Fruit fly (Drosophila melanogaster) Kc167 (cell line): Measurements from ENCODE around the gene net.

Experiments used
- Myc ChIP-seq: fragments of >200 bp; optimal IDR thresholded peaks from 2 replicates; lab custom pipeline; 2017; ENCODE audit warnings: missing external identifiers
- Sin3A ChIP-seq: fragments of >200 bp; optimal IDR thresholded peaks from 2 replicates; lab custom pipeline; 2018; ENCODE audit warnings: missing external identifiers
- h ChIP-seq: fragments of >200 bp; optimal IDR thresholded peaks from 3 replicates; lab custom pipeline; 2018; ENCODE audit warnings: missing external identifiers
- insv ChIP-seq: fragments of >200 bp; optimal IDR thresholded peaks from 3 replicates; lab custom pipeline; 2018; ENCODE audit warnings: missing external identifiers
- psq ChIP-seq: fragments of >200 bp; optimal IDR thresholded peaks from 2 replicates; lab custom pipeline; 2017; ENCODE audit warnings: missing external identifiers
- ttk ChIP-seq: sonication (Bioruptor generic); optimal IDR thresholded peaks from 2 replicates; lab custom pipeline; 2017; ENCODE audit warnings: missing external identifiers

Gene net

DNA sequence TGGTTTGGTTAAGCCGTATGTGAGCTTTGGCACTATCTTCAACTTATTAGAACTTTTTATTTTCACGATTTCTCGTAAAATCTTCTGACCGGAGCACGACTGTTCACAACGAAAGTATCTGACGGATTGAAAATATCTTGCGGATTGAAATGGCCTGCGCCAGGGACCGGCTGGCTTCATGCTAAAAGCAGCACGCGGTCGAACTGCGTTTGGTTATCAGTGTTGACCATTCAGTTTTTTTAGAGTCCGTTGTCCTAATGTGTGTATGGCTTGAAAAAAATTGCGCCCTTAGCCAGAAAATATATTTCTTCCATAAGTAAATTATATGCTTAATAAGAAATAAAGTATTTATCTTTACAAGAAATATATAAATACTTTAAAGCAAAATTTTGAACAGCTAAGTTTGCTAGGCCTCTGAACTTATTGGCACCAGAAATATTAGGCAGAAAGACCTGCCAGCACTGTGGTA lies at the start of gene net:
Gene net (minus strand): TSS at position 133 of the 469 bp plus-strand sequence.
- TF ChIP-seq insv (no peak), Sin3A (no peak), ttk (lab: Kevin White, UChicago) (no peak), psq (lab: Kevin White, UChicago) (no peak), Myc (no peak), h (lab: Kevin White, UChicago) (no peak)

DNA sequence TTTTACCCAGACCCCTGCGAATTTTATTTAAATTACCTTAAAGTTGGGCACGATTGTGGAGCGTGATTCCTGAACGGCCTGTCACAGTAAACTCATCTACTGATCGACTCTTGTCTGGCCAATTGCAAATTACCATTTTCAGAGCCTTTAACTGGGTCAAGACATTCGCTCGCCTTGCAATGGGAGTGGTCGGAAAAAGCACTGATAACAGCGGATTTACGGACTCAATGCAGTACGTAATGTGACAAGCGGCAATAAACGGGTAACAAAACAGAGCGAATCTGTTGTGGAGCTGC lies 48.9 kb upstream of the net start:
- no peak for TF ChIP-seq insv
- no peak for TF ChIP-seq Sin3A
- no peak for TF ChIP-seq Myc
- TF ChIP-seq ttk (lab: Kevin White, UChicago): no peak
- TF ChIP-seq h (lab: Kevin White, UChicago): no peak
- TF ChIP-seq psq (lab: Kevin White, UChicago): no peak

DNA sequence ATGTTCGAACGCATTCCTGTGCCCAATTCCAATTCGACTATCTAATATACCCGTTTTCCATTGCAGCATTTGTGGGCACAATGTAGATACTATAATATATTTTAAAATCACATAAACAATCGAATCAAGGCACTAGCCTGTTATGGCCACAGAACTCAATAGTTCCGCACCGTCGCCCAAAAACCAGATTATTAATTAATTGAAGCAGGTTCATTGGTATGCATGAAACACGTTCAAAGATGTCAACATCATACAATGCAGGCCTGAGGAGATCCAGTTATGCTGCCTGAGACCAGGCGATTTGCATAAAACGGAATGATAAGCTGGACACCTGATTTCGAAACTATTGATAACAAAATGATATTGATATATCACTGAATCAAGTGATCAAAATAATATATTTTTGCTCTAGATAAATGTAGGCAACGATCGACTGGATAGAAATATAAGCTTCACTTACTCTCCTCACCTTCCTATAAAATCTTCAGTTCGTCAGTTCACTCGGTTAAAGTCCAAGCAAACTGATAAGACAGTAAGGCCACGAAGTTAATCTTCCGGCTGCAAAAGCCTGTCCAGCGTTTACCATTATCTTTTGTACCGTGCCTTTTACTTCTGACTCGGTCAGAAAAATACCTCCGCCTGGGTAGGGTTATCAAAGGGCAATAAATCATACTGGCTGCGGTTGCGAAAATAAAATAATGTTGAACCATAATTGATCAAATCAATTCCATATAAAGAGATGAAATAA lies 48.4 kb upstream of the net start:
- TF ChIP-seq ttk (lab: Kevin White, UChicago) (no peak), insv (no peak), Sin3A (no peak), psq (lab: Kevin White, UChicago) (no peak), Myc (no peak), h (lab: Kevin White, UChicago) (no peak)

DNA sequence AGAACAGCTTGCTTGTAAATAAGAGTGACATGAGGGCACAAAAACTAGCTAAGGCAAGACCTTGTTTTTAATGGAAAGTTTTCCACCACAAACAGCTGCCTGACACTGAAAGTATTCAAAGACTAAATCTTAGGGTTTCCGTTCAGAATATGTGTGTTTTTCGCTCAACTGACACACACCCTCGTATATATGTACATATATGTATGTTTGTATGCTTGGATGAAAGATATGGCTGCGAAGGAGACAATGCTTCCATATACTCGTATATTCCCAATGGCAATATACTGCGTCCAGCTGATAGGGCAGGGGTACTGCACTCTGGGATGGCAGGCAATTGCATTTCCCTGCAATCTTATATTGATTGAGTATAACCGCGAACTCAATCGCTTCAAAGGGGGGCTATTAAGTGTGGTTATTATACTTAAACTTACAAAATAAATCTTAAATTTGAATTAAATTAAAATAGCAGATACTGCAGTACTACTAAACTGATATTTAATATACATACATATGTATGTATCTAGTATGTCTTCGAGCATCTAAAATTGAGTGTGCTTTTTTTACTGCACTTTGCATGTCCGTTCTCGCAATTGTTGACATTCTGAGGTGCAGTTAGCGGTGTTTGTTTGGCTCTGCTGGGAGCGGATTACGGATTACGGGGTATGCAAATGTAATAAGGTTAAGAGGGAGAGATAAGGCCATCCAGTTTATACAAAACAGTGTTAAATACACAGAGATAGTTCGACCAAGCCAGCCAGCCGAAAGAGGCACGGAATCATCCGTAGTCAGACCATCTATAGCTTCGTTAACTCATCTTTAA lies 47.6 kb upstream of the net start:
- TF ChIP-seq h (lab: Kevin White, UChicago): no peak
- no peak for TF ChIP-seq Myc
- no peak for TF ChIP-seq Sin3A
- no peak for TF ChIP-seq insv
- TF ChIP-seq ttk (lab: Kevin White, UChicago): no peak
- TF ChIP-seq psq (lab: Kevin White, UChicago): no peak

DNA sequence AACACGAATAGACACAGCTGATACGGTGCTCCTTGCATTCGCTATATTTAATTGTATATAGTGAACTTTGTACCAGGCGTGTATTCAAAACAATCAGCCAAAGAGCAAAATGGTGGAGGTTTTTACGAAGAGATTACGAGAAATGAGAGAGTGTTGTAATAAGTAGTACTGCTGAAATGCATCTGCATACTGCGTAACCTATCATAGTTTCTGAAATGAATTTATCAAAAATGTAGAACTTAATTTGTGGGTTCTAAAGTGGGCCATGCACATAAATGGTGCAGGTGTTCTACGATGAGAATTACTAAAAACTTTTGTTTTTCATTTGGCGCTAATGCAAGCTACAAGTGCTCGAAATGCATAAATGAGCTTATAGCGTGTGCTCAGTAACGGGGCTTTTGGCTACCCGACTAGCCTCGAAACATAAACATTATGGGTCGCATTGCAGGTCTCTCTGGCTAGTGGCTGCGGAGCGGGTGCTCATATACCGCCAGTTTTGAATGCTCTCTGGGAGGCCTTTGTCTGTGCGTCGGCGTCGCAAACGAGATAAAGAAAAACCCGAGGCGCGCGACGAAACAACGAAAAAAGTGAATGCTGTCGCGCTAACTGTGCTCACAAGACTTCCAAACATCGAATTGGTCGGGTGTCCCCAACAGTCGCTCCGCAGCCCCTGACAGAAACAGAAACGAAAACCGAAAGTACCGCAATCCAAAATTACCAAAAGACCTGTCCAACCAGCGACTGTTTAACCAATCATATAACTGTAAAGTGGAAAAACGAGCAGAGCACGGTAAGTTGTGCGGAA lies 44.5 kb upstream of the net start, which contains the start of gene Gs1:
Gene Gs1 (plus strand): TSS at position 612 of the 805 bp plus-strand sequence.
- no peak for TF ChIP-seq ttk (lab: Kevin White, UChicago)
- no peak for TF ChIP-seq psq (lab: Kevin White, UChicago)
- TF ChIP-seq Sin3A: no peak
- TF ChIP-seq insv: no peak
- TF ChIP-seq Myc: no peak
- TF ChIP-seq h (lab: Kevin White, UChicago): no peak

DNA sequence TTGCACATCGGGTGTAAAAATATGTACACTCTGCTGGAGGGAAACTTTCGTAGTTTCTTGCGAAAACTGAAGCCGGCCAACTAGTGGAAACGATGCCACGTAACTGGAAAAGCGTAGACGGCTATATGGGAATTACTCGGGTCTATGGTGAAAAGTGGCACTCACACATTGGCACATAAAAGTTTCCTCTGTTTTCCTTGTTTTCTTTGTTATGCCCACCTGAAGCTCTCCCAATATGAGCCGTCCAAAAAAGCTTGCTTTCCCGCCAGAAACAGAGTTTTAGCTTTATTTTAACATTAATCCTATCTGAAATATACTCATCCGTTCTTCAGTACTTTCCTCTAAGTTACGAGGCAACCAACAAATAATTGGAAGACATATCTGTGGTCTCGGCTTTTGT lies 43.5 kb upstream of the net start, which contains the start of gene CG3164:
Gene CG3164 (minus strand): TSS at position 101 of the 400 bp plus-strand sequence.
- TF ChIP-seq Sin3A (no peak), h (lab: Kevin White, UChicago) (no peak), psq (lab: Kevin White, UChicago) (no peak), insv (no peak), ttk (lab: Kevin White, UChicago) (no peak), Myc (no peak)

DNA sequence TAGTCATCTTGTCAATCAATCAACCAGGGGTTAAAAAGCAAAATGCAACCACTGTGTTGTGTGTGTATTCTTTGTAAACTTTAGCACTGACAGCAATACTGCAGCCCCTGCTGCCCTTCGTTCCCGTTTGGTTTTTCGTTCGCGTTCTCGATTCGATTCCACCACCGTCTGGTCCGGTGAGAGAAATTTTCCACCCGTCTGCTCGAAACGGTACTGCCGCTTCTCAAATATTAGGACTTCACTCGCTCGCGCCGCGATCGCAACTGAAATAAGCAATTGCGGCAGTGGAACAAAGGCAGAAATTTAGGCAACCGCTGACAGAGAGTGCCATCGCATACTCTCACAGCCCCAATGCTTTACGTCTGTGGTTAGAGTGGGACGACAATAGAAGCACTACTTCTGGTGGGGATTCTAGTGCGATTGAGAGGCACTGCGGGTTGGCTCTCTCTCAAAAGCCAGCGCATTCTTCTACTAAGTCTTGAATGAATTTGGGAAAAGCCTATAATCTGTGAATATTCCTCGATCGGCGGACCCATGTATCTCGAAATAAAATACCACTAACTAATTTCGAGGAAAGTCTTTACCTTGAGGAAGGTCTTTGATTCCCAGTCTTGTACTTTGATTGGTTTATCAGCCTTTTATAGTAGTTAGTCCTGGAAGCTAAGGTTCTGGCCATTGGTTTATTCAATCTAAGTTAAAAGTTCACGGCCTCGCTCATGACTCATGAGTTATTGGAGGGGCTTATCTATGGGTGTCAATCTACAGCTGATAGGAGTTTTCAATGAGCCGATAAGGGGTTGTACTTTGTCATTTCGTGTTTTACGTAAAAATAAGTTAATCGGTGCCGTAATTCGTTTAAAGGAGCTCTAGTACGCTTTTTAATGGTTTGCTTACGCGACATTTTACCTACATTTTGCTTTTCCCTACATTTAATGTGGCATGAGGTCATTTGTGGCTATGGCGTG lies 42.1 kb upstream of the net start:
- no peak for TF ChIP-seq psq (lab: Kevin White, UChicago)
- no peak for TF ChIP-seq h (lab: Kevin White, UChicago)
- TF ChIP-seq Sin3A: no peak
- no peak for TF ChIP-seq ttk (lab: Kevin White, UChicago)
- no peak for TF ChIP-seq insv

DNA sequence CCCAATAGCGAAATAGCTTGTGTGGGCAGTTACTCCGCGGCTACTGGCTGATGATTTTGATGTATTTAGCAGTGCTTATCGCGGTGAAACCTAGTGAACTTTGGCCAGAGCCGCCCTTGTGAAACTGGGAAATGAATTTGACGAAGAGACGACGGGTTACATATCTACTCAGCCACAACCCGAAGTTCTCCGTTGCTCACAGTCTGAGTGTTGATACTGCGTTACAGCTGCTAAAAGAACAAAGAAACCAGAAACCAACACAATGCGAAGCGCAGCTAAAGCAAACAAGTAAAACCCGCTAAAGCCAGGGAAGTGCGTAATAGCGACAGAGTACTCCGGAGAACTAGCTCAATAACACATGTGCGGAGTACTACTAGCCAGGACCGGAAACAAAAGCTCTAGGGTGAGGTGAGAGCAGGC lies 41.1 kb upstream of the net start:
- TF ChIP-seq Myc (no peak), ttk (lab: Kevin White, UChicago) (no peak), h (lab: Kevin White, UChicago) (no peak), psq (lab: Kevin White, UChicago) (no peak), Sin3A (no peak), insv (no peak)

DNA sequence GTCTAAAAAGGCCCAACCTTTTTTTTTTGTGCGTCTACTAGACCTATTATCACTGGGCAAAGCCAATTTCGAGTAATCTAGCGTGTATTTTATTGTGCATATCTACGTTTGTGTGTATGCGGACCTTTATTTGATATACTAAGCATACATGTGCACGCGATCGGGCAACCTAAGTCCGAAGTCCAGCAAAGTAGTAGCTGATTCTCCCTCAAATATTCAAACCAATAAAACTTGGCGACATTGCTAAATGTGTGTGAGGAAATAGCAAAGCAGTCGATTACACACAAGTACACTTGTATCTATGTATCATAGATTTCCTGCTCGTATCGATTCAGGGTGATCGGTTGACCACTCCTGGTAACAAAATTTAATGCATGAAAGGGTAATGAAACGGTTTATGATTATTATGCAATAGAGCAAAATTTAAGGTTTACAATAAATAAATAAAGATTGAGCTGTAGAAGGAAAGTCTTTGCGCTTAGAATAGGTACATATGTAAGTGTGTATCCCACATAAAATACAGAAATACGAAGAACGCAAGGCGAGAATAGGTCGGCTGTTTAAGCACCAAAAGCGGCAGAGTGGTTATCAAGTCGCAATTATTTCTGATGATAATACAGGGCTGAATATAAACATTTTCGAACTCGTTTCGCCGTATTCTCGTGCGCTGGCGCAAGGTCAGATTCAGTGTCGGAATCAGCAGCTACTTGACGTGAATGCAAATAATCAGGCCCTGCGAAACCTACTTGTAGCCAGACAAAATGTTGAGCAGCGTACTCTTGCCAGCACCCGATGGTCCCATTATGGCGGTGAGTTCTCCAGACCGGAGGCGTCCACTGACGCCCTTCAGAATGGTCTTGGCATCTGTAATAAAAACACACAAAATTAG lies 38.4 kb upstream of the net start:
- TF ChIP-seq h (lab: Kevin White, UChicago) (no peak), Myc (no peak), psq (lab: Kevin White, UChicago) (no peak), ttk (lab: Kevin White, UChicago) (no peak), insv (no peak), Sin3A (no peak)

DNA sequence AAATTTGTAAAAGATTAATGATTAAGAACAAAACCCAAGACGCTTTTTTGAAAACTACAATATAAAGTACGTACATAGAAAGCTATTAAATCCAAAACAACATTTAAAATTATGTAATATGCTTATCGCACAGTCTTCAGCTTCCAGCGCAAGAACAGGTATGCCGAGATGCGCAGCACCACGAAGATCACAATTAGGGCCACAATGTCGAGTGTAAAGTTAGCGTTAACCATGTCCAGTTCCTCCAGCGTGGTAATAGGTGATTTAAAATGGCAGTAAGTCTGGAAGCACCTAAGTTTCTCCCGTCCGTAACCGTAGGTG lies 35.8 kb upstream of the net start:
- no peak for TF ChIP-seq ttk (lab: Kevin White, UChicago)
- no peak for TF ChIP-seq h (lab: Kevin White, UChicago)
- no peak for TF ChIP-seq psq (lab: Kevin White, UChicago)
- no peak for TF ChIP-seq Sin3A
- no peak for TF ChIP-seq insv
- no peak for TF ChIP-seq Myc
